Worm (Caenorhabditis elegans): ENCODE measurements around the gene F49C12.15.
A peak's percentile ranks its signal among the peaks of the same experiment; 100 is the strongest.

F49C12.15 gene

DNA sequence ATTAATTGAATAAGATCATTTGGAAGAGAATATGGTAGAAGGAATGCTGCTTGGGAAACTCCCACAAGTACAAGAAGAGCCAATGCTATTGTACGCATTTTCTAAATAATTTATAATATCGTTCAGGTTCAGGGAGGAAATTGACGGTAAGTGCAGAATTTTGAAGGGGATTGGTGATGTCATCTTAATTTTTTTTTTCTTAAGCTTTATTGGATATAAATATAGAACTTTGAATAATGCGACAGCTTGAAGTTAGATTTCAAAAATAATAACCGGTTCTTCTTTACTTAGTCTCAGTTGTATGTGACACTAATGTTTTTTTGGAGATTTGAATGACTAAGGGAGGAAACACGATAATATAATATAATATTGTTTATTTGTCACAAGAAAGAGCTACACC lies 6.5 kb downstream of the F49C12.15 start, which contains the start of gene nspg-7.1:
TSS of gene nspg-7.1 (minus strand) at position 101 of the 400 bp plus-strand sequence.
- TF ChIP-seq blmp-1 (tag; optimal IDR thresholded peaks at IDR 0.05), result no peak
- TF ChIP-seq nhr-76 (tag; optimal IDR thresholded peaks at IDR 0.05), result no peak
- no peak for TF ChIP-seq ces-1 (GFP tag; optimal IDR thresholded peaks at IDR 0.05)
- TF ChIP-seq lsy-2 (tag; optimal IDR thresholded peaks at IDR 0.05), result no peak
- no peak for TF ChIP-seq nhr-28 (tag; optimal IDR thresholded peaks at IDR 0.05)
- TF ChIP-seq bed-3 (GFP tag; optimal IDR thresholded peaks at IDR 0.05), result no peak
- TF ChIP-seq M03D4.4 (tag; optimal IDR thresholded peaks at IDR 0.05), result no peak
- no peak for TF ChIP-seq zip-8 (tag; optimal IDR thresholded peaks at IDR 0.05)
- no peak for TF ChIP-seq mls-2 (tag; optimal IDR thresholded peaks at IDR 0.05)
- no peak for TF ChIP-seq mab-5 (tag; optimal IDR thresholded peaks at IDR 0.05)
- no peak for TF ChIP-seq mep-1 (tag; optimal IDR thresholded peaks at IDR 0.05)
- no peak for TF ChIP-seq drap-1 (GFP tag; optimal IDR thresholded peaks at IDR 0.05)
- no peak for TF ChIP-seq elt-1 (tag; optimal IDR thresholded peaks at IDR 0.05; ENCODE audit: borderline replicate concordance, insufficient read depth)
- no peak for TF ChIP-seq ceh-83 (GFP tag; optimal IDR thresholded peaks at IDR 0.05)
- TF ChIP-seq sptf-1 (tag; optimal IDR thresholded peaks at IDR 0.05), result no peak
- no peak for TF ChIP-seq sem-2 (GFP tag; optimal IDR thresholded peaks at IDR 0.05)
- TF ChIP-seq nhr-237 (tag; optimal IDR thresholded peaks at IDR 0.05), result no peak
- no peak for TF ChIP-seq unc-62 (GFP tag; optimal IDR thresholded peaks at IDR 0.05)

DNA sequence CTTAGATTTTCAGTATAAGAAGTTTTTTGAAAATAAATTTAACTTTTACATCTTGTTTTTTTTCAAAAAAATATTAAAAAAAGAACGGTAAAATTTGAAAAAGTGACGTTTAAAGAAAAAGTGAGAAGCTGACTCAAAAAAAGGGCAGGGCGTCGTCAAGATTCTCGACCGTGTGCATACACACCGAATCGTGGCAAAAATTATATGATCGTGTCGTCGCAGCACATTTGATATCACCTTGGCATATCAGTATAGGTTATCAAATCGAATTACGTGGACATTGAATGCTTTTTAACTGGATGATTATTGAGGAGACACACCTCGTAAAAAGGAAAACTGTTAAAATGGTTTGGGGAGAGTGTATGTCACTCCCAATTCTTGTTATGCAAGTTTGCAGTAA lies 8.8 kb downstream of the F49C12.15 start:
- TF ChIP-seq sptf-1 (tag; optimal IDR thresholded peaks at IDR 0.05) (no peak), M03D4.4 (tag; optimal IDR thresholded peaks at IDR 0.05) (no peak), bed-3 (GFP tag; optimal IDR thresholded peaks at IDR 0.05) (no peak), nhr-237 (tag; optimal IDR thresholded peaks at IDR 0.05) (no peak), mep-1 (tag; optimal IDR thresholded peaks at IDR 0.05) (no peak), unc-120 (tag; optimal IDR thresholded peaks at IDR 0.05; ENCODE audit: poor library complexity, severe bottlenecking) (no peak)

- TF ChIP-seq nhr-28 (tag; optimal IDR thresholded peaks at IDR 0.05) (no peak), nhr-237 (tag; optimal IDR thresholded peaks at IDR 0.05) (no peak), flh-1 (GFP tag; optimal IDR thresholded peaks at IDR 0.05) (no peak), lsy-2 (tag; optimal IDR thresholded peaks at IDR 0.05) (no peak), zip-8 (tag; optimal IDR thresholded peaks at IDR 0.05) (no peak), elt-3 (tag; optimal IDR thresholded peaks at IDR 0.05) (no peak), nhr-12 (tag; optimal IDR thresholded peaks at IDR 0.05) (no peak)
Measured at ce11 chrIV:9335552-9336251, 11.4 kb downstream of the F49C12.15 start, which contains the start of the genes coa-4 and T20D3.14. Gene coa-4, minus strand, starts transcription at chrIV:9335602. Gene T20D3.14, minus strand, starts transcription at chrIV:9335909.

DNA sequence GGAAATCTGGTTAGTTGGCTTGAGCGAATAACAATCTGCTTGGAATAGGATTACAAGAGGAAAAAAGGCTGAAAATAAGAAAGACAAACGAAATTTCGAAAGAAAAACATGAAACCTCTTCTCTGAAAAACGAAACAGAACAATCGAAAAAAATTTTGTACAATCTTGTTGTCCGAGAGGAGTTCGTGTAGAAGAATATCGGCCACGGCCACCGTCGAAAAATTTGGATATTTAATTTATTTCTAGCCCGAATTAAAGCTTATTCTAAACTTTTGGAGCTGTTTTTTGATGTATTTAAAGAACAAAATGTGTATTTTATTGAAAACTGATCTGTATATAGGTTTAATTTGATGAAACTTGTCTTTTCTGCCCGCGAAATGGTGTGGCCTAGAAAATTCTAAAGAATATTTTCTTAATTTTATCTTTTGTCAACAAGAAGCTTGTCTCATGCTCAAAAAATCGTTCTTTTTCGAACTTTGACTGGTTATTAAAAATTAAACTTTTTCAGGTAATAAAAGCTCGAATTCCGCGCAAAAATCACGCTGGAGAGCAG lies 12.4 kb downstream of the F49C12.15 start, which contains the start of gene T20D3.5:
TSS of gene T20D3.5 (plus strand) at position 503 of the 553 bp plus-strand sequence.
- no peak for TF ChIP-seq nhr-2 (tag; optimal IDR thresholded peaks at IDR 0.05)
- TF ChIP-seq cnd-1 (tag; optimal IDR thresholded peaks at IDR 0.05), result no peak
- no peak for TF ChIP-seq tbx-8 (GFP tag; optimal IDR thresholded peaks at IDR 0.05)
- TF ChIP-seq unc-39 (tag; optimal IDR thresholded peaks at IDR 0.05), result no peak
- TF ChIP-seq flh-1 (GFP tag; optimal IDR thresholded peaks at IDR 0.05), result no peak
- no peak for TF ChIP-seq elt-3 (tag; optimal IDR thresholded peaks at IDR 0.05)
- no peak for TF ChIP-seq blmp-1 (tag; optimal IDR thresholded peaks at IDR 0.05)
- TF ChIP-seq unc-62 (GFP tag; optimal IDR thresholded peaks at IDR 0.05), result no peak
- TF ChIP-seq ces-1 (GFP tag; optimal IDR thresholded peaks at IDR 0.05), result no peak
- no peak for TF ChIP-seq snpc-4 (tag; optimal IDR thresholded peaks at IDR 0.05)
- TF ChIP-seq mls-2 (tag; optimal IDR thresholded peaks at IDR 0.05), result no peak

- TF ChIP-seq nhr-12 (tag; optimal IDR thresholded peaks at IDR 0.05), result no peak
- TF ChIP-seq mep-1 (tag; optimal IDR thresholded peaks at IDR 0.05), result no peak
- TF ChIP-seq mls-2 (tag; optimal IDR thresholded peaks at IDR 0.05), result no peak
- no peak for TF ChIP-seq cnd-1 (tag; optimal IDR thresholded peaks at IDR 0.05)
Measured at ce11 chrIV:9339205-9339604, 14.9 kb downstream of the F49C12.15 start, which contains the start of gene T20D3.6. Gene T20D3.6, minus strand, starts transcription at chrIV:9339305.

- TF ChIP-seq mls-2 (tag; optimal IDR thresholded peaks at IDR 0.05), result no peak
- no peak for TF ChIP-seq M03D4.4 (tag; optimal IDR thresholded peaks at IDR 0.05)
- peak; percentile 7 for TF ChIP-seq mep-1 (tag; optimal IDR thresholded peaks at IDR 0.05)
- TF ChIP-seq ces-1 (GFP tag; optimal IDR thresholded peaks at IDR 0.05), result peak; percentile 5
- no peak for TF ChIP-seq hlh-1 (tag; optimal IDR thresholded peaks at IDR 0.05)
- no peak for TF ChIP-seq sem-2 (GFP tag; optimal IDR thresholded peaks at IDR 0.05)
- no peak for TF ChIP-seq mab-5 (tag; optimal IDR thresholded peaks at IDR 0.05)
Measured at ce11 chrIV:9341591-9341990, 17.3 kb downstream of the F49C12.15 start, which contains the start of gene vps-26. Gene vps-26, minus strand, starts transcription at chrIV:9341790.
